Worm (Caenorhabditis elegans) whole organism, midembryonic: ENCODE measurements around the gene sut-1.

Source experiments
- T22C8.4 ChIP-seq: fragments of 200-800 bp; sonication (Bioruptor generic); IDR thresholded peaks from 2 replicates; pipeline ENCODE4 v1.3.6; 2022; ENCODE audit warnings: missing genetic modification characterization, missing compliant biosample characterization
- cog-1 ChIP-seq: sonication (generic microtip); optimal IDR thresholded peaks from 2 replicates; lab custom pipeline; 2016; ENCODE audit warnings: missing genetic modification characterization, missing compliant biosample characterization
- flt-1 ChIP-seq: fragments of 200-800 bp; sonication (Bioruptor generic); IDR thresholded peaks from 2 replicates; pipeline ENCODE4 v1.3.6; 2022; ENCODE audit warnings: missing genetic modification characterization, missing compliant biosample characterization
- klf-2 ChIP-seq: fragments of 200-800 bp; sonication (Bioruptor generic); conservative IDR thresholded peaks from 2 replicates; pipeline ENCODE4 v1.3.6; 2022; ENCODE audit warnings: missing genetic modification reagents, missing genetic modification characterization, missing compliant biosample characterization
- med-1 ChIP-seq: sonication (generic microtip); optimal IDR thresholded peaks from 2 replicates; lab custom pipeline; 2017; ENCODE audit warnings: missing genetic modification characterization, mild to moderate bottlenecking, missing compliant biosample characterization, antibody characterized with exemption, missing genetic modification reagents; ENCODE audit not compliant: insufficient read depth
- ref-1 ChIP-seq: fragments of 200-800 bp; sonication (Bioruptor generic); conservative IDR thresholded peaks from 2 replicates; pipeline ENCODE4 v1.3.6; 2022; ENCODE audit warnings: missing genetic modification reagents, missing genetic modification characterization, missing compliant biosample characterization
- tab-1 ChIP-seq: fragments of 200-800 bp; sonication (Bioruptor generic); IDR thresholded peaks from 2 replicates; pipeline ENCODE4 v1.3.6; 2022; ENCODE audit warnings: missing genetic modification characterization, missing compliant biosample characterization
- ztf-23 ChIP-seq: fragments of 200-800 bp; sonication (Bioruptor generic); IDR thresholded peaks from 2 replicates; pipeline ENCODE4 v1.3.6; 2022; ENCODE audit warnings: missing genetic modification reagents, missing genetic modification characterization, missing compliant biosample characterization
- ztf-29 ChIP-seq: fragments of 200-800 bp; sonication (Bioruptor generic); IDR thresholded peaks from 2 replicates; pipeline ENCODE4 v1.3.6; 2022; ENCODE audit warnings: missing genetic modification reagents, missing genetic modification characterization, missing compliant biosample characterization

The sut-1 gene

DNA sequence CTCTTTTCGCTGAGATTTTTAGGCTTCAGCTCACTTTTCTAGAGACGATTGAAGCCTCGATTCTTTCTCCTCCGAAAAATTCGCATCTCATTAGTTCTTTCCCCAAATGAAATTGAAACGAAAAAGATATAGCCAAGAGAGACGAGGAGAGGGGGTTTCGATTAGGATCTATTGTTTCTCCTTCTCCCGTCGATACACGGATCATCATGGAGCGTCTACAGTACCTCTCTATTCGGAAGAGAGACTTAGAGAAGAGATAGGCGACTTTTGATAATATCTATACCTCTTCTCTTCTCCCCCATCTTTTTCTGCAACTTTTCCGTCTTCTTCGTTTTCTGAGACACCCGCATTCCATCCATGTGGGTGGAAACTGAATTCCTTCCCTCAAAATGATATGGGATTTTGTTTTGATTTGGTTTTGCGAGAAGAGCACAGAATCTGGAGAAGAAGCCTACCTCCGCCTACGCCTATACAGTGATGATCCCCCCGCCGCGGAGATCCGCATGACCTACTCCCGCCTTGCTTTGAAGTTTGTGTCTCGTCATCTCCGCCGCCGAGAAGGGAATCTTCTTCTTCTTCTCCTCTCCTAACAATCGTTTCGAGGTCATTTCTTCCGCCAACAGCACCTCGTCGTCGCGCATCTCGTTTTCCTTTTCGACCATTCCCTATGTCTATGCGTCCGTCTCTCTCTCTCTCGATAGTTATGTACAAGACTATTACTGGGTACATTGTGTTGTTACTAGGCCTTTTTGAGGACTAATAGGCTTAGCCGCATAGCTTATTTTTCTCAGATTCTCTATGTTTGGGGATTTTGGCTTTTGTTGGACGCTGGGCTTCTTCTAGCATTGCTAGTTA is 18.9 kb upstream of the sut-1 start:
- TF ChIP-seq klf-2 (GFP tag; lab: Robert Waterston, UW) (no peak), med-1 (GFP tag; lab: Kevin White, UChicago) (no peak), cog-1 (tag; lab: Kevin White, UChicago) (no peak), ztf-23 (GFP tag; lab: Robert Waterston, UW) (no peak), ztf-29 (no peak), tab-1 (GFP tag; lab: Robert Waterston, UW) (no peak), flt-1 (GFP tag; lab: Robert Waterston, UW) (no peak), ref-1 (GFP tag; lab: Robert Waterston, UW) (no peak), T22C8.4 (GFP tag; lab: Robert Waterston, UW) (no peak)

- TF ChIP-seq T22C8.4 (GFP tag; lab: Robert Waterston, UW) (no peak), cog-1 (tag; lab: Kevin White, UChicago) (no peak), flt-1 (GFP tag; lab: Robert Waterston, UW) (no peak), ztf-23 (GFP tag; lab: Robert Waterston, UW) (no peak), tab-1 (GFP tag; lab: Robert Waterston, UW) (no peak), med-1 (GFP tag; lab: Kevin White, UChicago) (no peak), klf-2 (GFP tag; lab: Robert Waterston, UW) (no peak), ref-1 (GFP tag; lab: Robert Waterston, UW) (no peak), ztf-29 (no peak)
Measured at ce11 chrII:1140689-1141088, 17.6 kb upstream of the sut-1 start, which contains the start of gene W09B6.4. W09B6.4 (minus strand) TSS chrII:1140839.

DNA sequence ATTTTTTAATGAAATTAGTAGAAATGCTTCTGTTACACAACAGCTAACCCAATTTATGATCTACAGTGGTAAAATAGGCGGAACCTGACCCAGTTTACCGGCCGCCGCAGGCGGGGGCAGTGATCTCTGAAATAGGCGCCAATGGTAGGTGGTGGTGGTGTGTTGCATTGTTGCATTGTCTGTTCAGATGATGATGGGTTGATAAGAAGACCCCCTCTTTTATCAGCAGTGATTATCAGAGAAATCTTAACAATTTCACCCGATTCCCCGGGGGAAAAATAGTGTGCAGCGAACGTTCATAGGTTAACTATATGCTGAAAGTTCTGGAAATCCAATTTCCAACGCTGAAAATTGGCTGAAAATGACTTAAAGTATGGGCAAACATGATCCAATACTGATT is 15.6 kb upstream of the sut-1 start:
- no peak for TF ChIP-seq ref-1 (GFP tag; lab: Robert Waterston, UW)

DNA sequence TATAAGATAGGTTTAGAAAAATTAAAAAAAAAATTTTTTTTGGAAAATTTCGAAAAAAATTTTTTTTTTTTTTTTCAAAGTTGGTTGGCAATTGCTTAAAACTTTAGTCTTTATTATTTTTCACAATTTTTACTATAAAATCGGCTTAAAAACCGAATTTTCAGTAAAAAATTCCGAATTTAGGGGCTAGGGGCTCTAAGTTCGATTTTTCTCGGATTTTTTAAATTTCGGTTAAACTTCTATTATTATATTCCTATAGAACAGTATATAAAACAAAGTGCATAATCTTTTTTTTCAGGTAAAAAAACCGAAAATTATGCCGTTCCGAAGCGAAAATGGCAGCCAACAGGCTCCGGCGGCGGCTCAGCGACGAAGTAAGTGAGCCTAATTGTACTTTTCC is 13.4 kb upstream of the sut-1 start, which contains the start of gene pod-2:
pod-2 (plus strand) TSS at position 301 of the 400 bp plus-strand sequence.
- TF ChIP-seq cog-1 (tag; lab: Kevin White, UChicago) (no peak), ref-1 (GFP tag; lab: Robert Waterston, UW) (no peak)

DNA sequence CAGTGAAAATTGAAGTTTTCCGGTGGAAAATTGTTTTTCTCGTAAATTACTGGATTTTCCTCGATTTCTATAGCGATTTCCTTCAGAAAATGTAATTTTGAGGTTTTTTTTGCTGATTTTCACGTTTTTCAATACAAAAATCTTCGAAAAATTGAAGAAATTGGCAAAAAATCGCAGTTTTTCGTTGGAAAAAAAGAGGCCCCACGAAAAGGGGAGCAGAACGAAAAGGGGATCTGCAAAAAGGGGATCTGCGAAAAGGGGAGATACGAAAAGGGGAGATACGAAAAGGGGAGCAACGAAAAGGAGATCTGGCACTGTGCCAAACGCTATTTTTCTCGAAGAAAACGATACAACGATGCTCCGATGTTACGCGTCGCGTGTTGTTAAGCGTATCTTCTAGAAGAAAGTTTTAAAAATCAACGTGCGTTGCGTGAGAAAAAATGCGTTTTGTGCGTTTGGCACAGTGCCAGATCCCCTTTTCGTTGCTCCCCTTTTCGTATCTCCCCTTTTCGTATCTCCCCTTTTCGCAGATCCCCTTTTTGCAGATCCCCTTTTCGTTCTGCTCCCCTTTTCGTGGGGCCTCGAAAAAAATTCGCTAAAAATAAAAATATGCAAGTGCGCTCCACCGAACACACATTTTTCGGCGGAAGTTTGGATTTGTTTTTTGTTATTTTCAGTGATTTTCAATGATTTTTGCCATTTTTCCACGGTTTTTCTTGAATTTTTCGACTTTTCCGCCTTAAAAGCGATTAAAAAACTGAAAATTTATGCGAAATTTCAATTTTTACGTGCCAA is 11.4 kb upstream of the sut-1 start:
- TF ChIP-seq klf-2 (GFP tag; lab: Robert Waterston, UW), result 0 out of 2 replicates have a peak, but pooled peaks have one; percentile 42
- TF ChIP-seq cog-1 (tag; lab: Kevin White, UChicago), result peak; percentile 5
- 0 out of 2 replicates have a peak, but pooled peaks have one; percentile 7 for TF ChIP-seq T22C8.4 (GFP tag; lab: Robert Waterston, UW)
- TF ChIP-seq ztf-23 (GFP tag; lab: Robert Waterston, UW), result peak; percentile 62; the same call in 1 of the 2 replicates
- TF ChIP-seq flt-1 (GFP tag; lab: Robert Waterston, UW), result 0 out of 2 replicates have a peak, but pooled peaks have one; percentile 44

- no peak for TF ChIP-seq ztf-29
- no peak for TF ChIP-seq T22C8.4 (GFP tag; lab: Robert Waterston, UW)
- TF ChIP-seq flt-1 (GFP tag; lab: Robert Waterston, UW), result no peak
- TF ChIP-seq cog-1 (tag; lab: Kevin White, UChicago), result no peak
- no peak for TF ChIP-seq tab-1 (GFP tag; lab: Robert Waterston, UW)
- no peak for TF ChIP-seq med-1 (GFP tag; lab: Kevin White, UChicago)
- no peak for TF ChIP-seq ztf-23 (GFP tag; lab: Robert Waterston, UW)
- TF ChIP-seq ref-1 (GFP tag; lab: Robert Waterston, UW), result no peak
Measured at ce11 chrII:1133295-1133694, 10.2 kb upstream of the sut-1 start.

DNA sequence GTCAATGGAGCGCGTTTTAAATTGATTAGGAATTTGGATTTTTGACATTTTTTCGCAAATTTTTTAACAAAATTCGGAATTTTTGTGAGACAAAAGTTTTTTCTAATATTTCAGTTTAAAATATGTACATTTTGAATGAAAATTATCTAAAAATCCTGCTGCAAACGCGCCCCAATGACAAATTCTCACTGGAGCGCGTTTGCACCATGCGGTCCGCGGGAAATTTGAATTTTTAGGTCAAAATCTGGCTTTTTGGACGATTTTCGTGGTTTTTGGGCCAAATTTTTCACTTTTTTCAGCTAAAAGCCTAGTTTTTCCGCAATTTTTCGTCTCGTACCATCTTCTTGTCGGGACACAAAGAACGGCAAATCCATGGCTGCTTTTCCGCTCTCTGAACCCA is 9.7 kb upstream of the sut-1 start:
- TF ChIP-seq klf-2 (GFP tag; lab: Robert Waterston, UW), result no peak
- no peak for TF ChIP-seq med-1 (GFP tag; lab: Kevin White, UChicago)
- TF ChIP-seq tab-1 (GFP tag; lab: Robert Waterston, UW), result no peak
- no peak for TF ChIP-seq flt-1 (GFP tag; lab: Robert Waterston, UW)
- no peak for TF ChIP-seq T22C8.4 (GFP tag; lab: Robert Waterston, UW)
- TF ChIP-seq ztf-23 (GFP tag; lab: Robert Waterston, UW), result no peak
- TF ChIP-seq cog-1 (tag; lab: Kevin White, UChicago), result no peak
- TF ChIP-seq ref-1 (GFP tag; lab: Robert Waterston, UW), result no peak
- TF ChIP-seq ztf-29, result no peak

DNA sequence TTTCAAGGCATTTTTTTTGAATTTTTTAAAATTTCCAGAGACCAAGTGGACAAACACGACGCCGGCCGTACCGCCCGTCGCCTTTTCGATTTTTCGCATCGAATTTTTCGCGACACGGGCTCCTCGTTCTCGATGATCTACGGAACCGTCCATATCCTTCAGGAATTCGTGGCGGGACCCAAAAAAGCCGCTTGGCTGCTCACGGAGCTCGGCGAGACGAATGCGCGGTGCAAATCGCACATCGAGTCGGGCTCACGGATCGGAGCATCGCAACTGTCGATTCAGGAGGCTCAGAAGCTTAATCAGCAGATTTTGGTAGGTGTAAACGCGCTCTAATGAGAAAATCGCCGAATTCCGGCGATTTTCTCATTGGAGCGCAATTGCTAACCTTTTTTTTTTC is 8.8 kb upstream of the sut-1 start:
- TF ChIP-seq tab-1 (GFP tag; lab: Robert Waterston, UW), result no peak
- no peak for TF ChIP-seq T22C8.4 (GFP tag; lab: Robert Waterston, UW)
- no peak for TF ChIP-seq med-1 (GFP tag; lab: Kevin White, UChicago)
- no peak for TF ChIP-seq flt-1 (GFP tag; lab: Robert Waterston, UW)
- no peak for TF ChIP-seq ztf-29
- no peak for TF ChIP-seq ref-1 (GFP tag; lab: Robert Waterston, UW)
- TF ChIP-seq cog-1 (tag; lab: Kevin White, UChicago), result no peak
- no peak for TF ChIP-seq klf-2 (GFP tag; lab: Robert Waterston, UW)
- TF ChIP-seq ztf-23 (GFP tag; lab: Robert Waterston, UW), result no peak

DNA sequence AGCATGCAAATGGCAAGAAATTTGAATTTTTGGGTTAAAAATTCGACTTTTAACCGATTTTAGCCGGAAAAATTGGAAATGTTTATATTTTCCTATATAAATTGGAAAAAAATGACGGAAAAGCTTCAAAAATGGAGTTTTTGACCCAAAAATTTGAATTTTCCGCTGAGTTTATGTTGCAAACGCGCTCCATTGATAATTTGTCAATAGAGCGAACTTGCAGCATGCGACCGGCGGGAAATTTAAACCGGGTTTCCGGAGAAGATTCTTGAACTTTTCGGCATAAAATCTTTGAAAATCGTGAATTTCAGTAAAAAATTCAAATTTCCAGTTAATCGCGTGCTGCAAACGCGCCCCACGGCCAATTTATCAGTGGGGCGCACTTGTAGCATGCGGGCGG is 8.3 kb upstream of the sut-1 start:
- no peak for TF ChIP-seq ref-1 (GFP tag; lab: Robert Waterston, UW)
- no peak for TF ChIP-seq klf-2 (GFP tag; lab: Robert Waterston, UW)
